Worm (Caenorhabditis elegans): Measurements from ENCODE around the gene F49E8.7.

Gene F49E8.7

DNA sequence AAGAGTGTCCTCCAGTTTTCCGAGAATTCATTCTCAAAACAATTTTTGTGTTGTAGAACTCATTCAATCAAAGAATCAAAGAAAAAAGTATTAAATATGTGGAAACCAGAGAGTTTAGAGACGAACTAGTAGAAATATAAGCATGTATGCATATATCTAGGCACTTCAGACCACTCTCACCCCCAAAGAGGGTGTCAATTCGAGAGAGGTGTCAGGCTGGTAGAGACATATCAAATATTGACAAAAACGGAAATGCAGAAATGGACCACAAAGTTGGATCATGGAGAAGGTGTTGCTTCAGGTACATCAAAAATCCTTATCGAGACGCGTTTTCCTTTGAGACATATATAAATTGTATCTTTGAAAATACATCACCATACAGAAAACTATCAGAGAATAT lies 32.4 kb downstream of the F49E8.7 start:
- TF ChIP-seq blmp-1 (tag; optimal IDR thresholded peaks at IDR 0.05; ENCODE audit: insufficient read depth) (no peak), R02D3.7 (tag; optimal IDR thresholded peaks at IDR 0.05) (no peak), fos-1 (tag; optimal IDR thresholded peaks at IDR 0.05) (no peak), ztf-11 (tag; optimal IDR thresholded peaks at IDR 0.05) (no peak), ztf-1 (GFP tag; conservative IDR thresholded peaks at IDR 0.05) (no peak), unc-62 (GFP tag; optimal IDR thresholded peaks at IDR 0.05) (no peak), ZK546.5 (tag; optimal IDR thresholded peaks at IDR 0.05) (no peak), peb-1 (tag; optimal IDR thresholded peaks at IDR 0.05) (no peak), zag-1 (tag; optimal IDR thresholded peaks at IDR 0.05) (no peak), sem-4 (tag; optimal IDR thresholded peaks at IDR 0.05) (no peak), aly-2 (tag; optimal IDR thresholded peaks at IDR 0.05) (no peak), lin-39 (tag; optimal IDR thresholded peaks at IDR 0.05) (no peak), unc-55 (GFP tag; optimal IDR thresholded peaks at IDR 0.05) (no peak), egl-27 (tag; optimal IDR thresholded peaks at IDR 0.05) (no peak), sma-3 (GFP tag; optimal IDR thresholded peaks at IDR 0.05) (no peak), Y55F3AM.14 (GFP tag; optimal IDR thresholded peaks at IDR 0.05) (no peak), nhr-11 (tag; optimal IDR thresholded peaks at IDR 0.05) (no peak), lin-13 (GFP tag; optimal IDR thresholded peaks at IDR 0.05) (no peak), mab-5 (tag; optimal IDR thresholded peaks at IDR 0.05) (no peak)

DNA sequence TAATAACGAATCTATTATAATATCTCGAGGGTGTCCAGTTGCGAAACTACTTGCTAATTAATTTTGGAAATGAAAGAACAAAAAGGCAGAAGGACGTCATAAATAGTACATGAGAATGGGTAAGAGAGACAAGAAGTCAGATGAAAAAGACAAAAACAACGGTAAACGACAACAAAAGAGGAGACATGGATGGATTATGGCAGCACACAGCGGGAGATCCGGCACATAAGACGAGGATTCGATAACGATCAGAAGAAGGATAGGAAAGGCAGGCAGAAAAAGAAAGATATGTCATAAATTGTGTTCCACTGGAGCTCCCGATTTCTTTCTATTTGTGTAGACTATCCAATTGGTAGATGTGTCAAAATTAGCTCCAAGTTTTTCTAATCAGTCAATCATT lies 34.6 kb downstream of the F49E8.7 start:
- TF ChIP-seq R02D3.7 (tag; optimal IDR thresholded peaks at IDR 0.05), result no peak
- TF ChIP-seq mbf-1 (tag; optimal IDR thresholded peaks at IDR 0.05), result no peak
- TF ChIP-seq C34F6.9 (tag; optimal IDR thresholded peaks at IDR 0.05), result no peak
- no peak for TF ChIP-seq nhr-21 (tag; optimal IDR thresholded peaks at IDR 0.05)
- no peak for TF ChIP-seq ztf-11 (tag; optimal IDR thresholded peaks at IDR 0.05)
- no peak for TF ChIP-seq nhr-237 (tag; optimal IDR thresholded peaks at IDR 0.05)
- no peak for TF ChIP-seq skn-1 (tag; optimal IDR thresholded peaks at IDR 0.05)
- no peak for TF ChIP-seq lsy-2 (tag; optimal IDR thresholded peaks at IDR 0.05)
- no peak for TF ChIP-seq ZK546.5 (tag; optimal IDR thresholded peaks at IDR 0.05)
- no peak for TF ChIP-seq unc-39 (tag; optimal IDR thresholded peaks at IDR 0.05)
- no peak for TF ChIP-seq nhr-25 (tag; optimal IDR thresholded peaks at IDR 0.05)
- no peak for TF ChIP-seq peb-1 (tag; optimal IDR thresholded peaks at IDR 0.05)
- TF ChIP-seq nhr-11 (tag; optimal IDR thresholded peaks at IDR 0.05), result no peak
- no peak for TF ChIP-seq ama-1 (optimal IDR thresholded peaks at IDR 0.05)
- no peak for TF ChIP-seq unc-55 (GFP tag; optimal IDR thresholded peaks at IDR 0.05)
- no peak for TF ChIP-seq lin-13 (GFP tag; optimal IDR thresholded peaks at IDR 0.05)
- no peak for TF ChIP-seq ceh-16 (tag; optimal IDR thresholded peaks at IDR 0.05)
- TF ChIP-seq mab-5 (tag; optimal IDR thresholded peaks at IDR 0.05), result no peak

DNA sequence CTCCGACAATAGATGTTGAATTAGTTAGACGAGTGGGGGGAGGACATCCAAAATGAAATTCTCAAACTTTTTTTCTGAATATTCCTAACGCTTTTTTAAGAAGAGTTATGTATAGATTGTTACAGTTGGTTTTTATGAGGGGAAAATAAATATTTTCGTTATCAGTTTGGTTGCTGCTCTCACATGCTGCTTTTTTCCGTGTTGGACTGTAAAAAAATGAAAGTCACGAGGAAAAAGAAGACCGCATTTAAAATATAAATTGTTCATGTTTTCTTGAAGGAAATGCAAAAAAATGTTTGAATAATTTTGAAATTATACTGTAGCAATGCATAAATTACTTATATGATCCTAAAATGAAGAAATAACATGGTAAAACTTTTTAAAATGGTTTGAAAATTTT lies 35.3 kb downstream of the F49E8.7 start:
- TF ChIP-seq peb-1 (tag; optimal IDR thresholded peaks at IDR 0.05), result no peak
- TF ChIP-seq gmeb-1 (tag; optimal IDR thresholded peaks at IDR 0.05), result no peak
- no peak for TF ChIP-seq F13H6.1 (tag; optimal IDR thresholded peaks at IDR 0.05)
- no peak for TF ChIP-seq nhr-10 (tag; optimal IDR thresholded peaks at IDR 0.05)
- no peak for TF ChIP-seq nhr-129 (tag; optimal IDR thresholded peaks at IDR 0.05)
- TF ChIP-seq nhr-23 (tag; optimal IDR thresholded peaks at IDR 0.05), result no peak
- peak; percentile 7 for TF ChIP-seq sma-9 (GFP tag; optimal IDR thresholded peaks at IDR 0.05)
- no peak for TF ChIP-seq sma-9 (tag; optimal IDR thresholded peaks at IDR 0.05)
- no peak for TF ChIP-seq skn-1 (tag; optimal IDR thresholded peaks at IDR 0.05)
- no peak for TF ChIP-seq elt-3 (tag; optimal IDR thresholded peaks at IDR 0.05)
- no peak for TF ChIP-seq ZK546.5 (tag; optimal IDR thresholded peaks at IDR 0.05)
- TF ChIP-seq blmp-1 (tag; optimal IDR thresholded peaks at IDR 0.05; ENCODE audit: insufficient read depth), result no peak
- no peak for TF ChIP-seq sma-3 (GFP tag; optimal IDR thresholded peaks at IDR 0.05)
- TF ChIP-seq dmd-4 (tag; optimal IDR thresholded peaks at IDR 0.05), result no peak
- no peak for TF ChIP-seq ceh-16 (tag; optimal IDR thresholded peaks at IDR 0.05)
- TF ChIP-seq crh-2 (tag; optimal IDR thresholded peaks at IDR 0.05), result peak; percentile 6
- TF ChIP-seq nhr-12 (tag; optimal IDR thresholded peaks at IDR 0.05), result no peak

DNA sequence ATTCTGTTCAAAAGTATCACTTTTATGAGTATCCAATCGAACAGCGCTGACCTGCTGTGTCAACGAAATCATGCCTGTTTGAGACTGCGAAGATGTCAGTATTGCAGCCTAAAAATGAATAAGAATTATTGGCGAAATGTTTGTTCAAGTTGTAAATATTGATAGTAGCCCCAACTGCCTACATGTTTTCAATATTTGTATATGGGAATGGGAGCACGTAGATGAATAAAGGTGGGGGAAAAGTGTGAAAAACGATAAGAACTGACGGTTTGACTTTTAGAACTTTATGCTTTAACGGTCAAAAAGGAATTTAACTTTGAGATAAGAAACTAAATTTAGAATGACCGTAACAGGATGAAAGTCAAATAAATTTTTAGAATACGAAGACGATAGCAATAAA lies 35.9 kb downstream of the F49E8.7 start:
- TF ChIP-seq dmd-4 (tag; optimal IDR thresholded peaks at IDR 0.05) (no peak), fos-1 (tag; optimal IDR thresholded peaks at IDR 0.05) (peak; percentile 58), F13H6.1 (tag; optimal IDR thresholded peaks at IDR 0.05) (no peak)
